Worm (Caenorhabditis elegans): ENCODE results near the gene D1046.2.
"Not testable (repeated sequence)": the region's sequence is repeated elsewhere in the genome, so short reads cannot be mapped to it uniquely, and the experiment has no call there.

The D1046.2 gene

ce11 chrIV:8964042-8964441 lies 38.2 kb upstream of the D1046.2 start:
- TF ChIP-seq rcor-1 (GFP tag; IDR thresholded peaks at IDR 0.05) (peak; percentile 42; the same call in 1 of the 2 replicates), let-526 (GFP tag; IDR thresholded peaks at IDR 0.05) (0 out of 2 replicates have a peak, but pooled peaks have one; percentile 31), nhr-120 (GFP tag; IDR thresholded peaks at IDR 0.05) (0 out of 2 replicates have a peak, but pooled peaks have one; percentile 77), nfyb-1 (GFP tag; IDR thresholded peaks at IDR 0.05) (peak; percentile 55; the same call in 1 of the 2 replicates), tbp1 (GFP tag; optimal IDR thresholded peaks at IDR 0.05) (peak; percentile 85), egl-18 (GFP tag; IDR thresholded peaks at IDR 0.05) (0 out of 2 replicates have a peak, but pooled peaks have one; percentile 17), madf-3 (GFP tag; IDR thresholded peaks at IDR 0.05) (peak; percentile 63; the same call in 1 of the 2 replicates), hmg-1.2 (GFP tag; IDR thresholded peaks at IDR 0.05) (peak; percentile 51), rpc-1 (tag; optimal IDR thresholded peaks at IDR 0.05) (peak; percentile 51), D2030.7 (GFP tag; IDR thresholded peaks at IDR 0.05) (peak; percentile 38; the same call in 1 of the 2 replicates), ceh-40 (GFP tag; IDR thresholded peaks at IDR 0.05) (peak; percentile 83), dox-1 (GFP tag; IDR thresholded peaks at IDR 0.05) (peak; percentile 69; the same call in 1 of the 2 replicates), ceh-58 (GFP tag; IDR thresholded peaks at IDR 0.05) (0 out of 2 replicates have a peak, but pooled peaks have one; percentile 53), attf-3 (GFP tag; conservative IDR thresholded peaks at IDR 0.05) (0 out of 2 replicates have a peak, but pooled peaks have one; percentile 13), ztf-28 (GFP tag; IDR thresholded peaks at IDR 0.05) (0 out of 2 replicates have a peak, but pooled peaks have one; percentile 40), B0261.1 (tag; optimal IDR thresholded peaks at IDR 0.05) (peak; percentile 57), C17E4.6 (GFP tag; IDR thresholded peaks at IDR 0.05) (peak; percentile 12; the same call in 1 of the 2 replicates), Y95B8A.8 (GFP tag; IDR thresholded peaks at IDR 0.05) (0 out of 2 replicates have a peak, but pooled peaks have one; percentile 22), cebp-1 (GFP tag; IDR thresholded peaks at IDR 0.05) (peak; percentile 63), cebp-2 (GFP tag; IDR thresholded peaks at IDR 0.05) (0 out of 2 replicates have a peak, but pooled peaks have one; percentile 9), egl-44 (GFP tag; IDR thresholded peaks at IDR 0.05) (peak; percentile 62), Y53G8AR.9 (GFP tag; conservative IDR thresholded peaks at IDR 0.05) (0 out of 2 replicates have a peak, but pooled peaks have one; percentile 34), ztf-25 (GFP tag; IDR thresholded peaks at IDR 0.05) (peak; percentile 79; the same call in 1 of the 2 replicates), lin-26 (GFP tag; IDR thresholded peaks at IDR 0.05) (peak; percentile 95), Y56A3A.18 (GFP tag; IDR thresholded peaks at IDR 0.05) (0 out of 2 replicates have a peak, but pooled peaks have one; percentile 33), ztf-6 (GFP tag; IDR thresholded peaks at IDR 0.05) (0 out of 2 replicates have a peak, but pooled peaks have one; percentile 11), aptf-3 (GFP tag; IDR thresholded peaks at IDR 0.05) (0 out of 2 replicates have a peak, but pooled peaks have one; percentile 60), ceh-91 (GFP tag; IDR thresholded peaks at IDR 0.05) (peak; percentile 36; the same call in 1 of the 2 replicates)
- not testable (repeated sequence) for TF ChIP-seq rpc-1 (optimal IDR thresholded peaks at IDR 0.05); cebp-1 (tag; optimal IDR thresholded peaks at IDR 0.05)

ce11 chrIV:8961109-8961508 lies 35.2 kb upstream of the D1046.2 start:
- peak; percentile 69 for TF ChIP-seq attf-3 (GFP tag; conservative IDR thresholded peaks at IDR 0.05)

ce11 chrIV:8956189-8956588 lies 30.3 kb upstream of the D1046.2 start, which contains the start of gene tpra-1:
tpra-1 (plus strand) TSS chrIV:8956489.
- no peak for TF ChIP-seq lin-54 (GFP tag; optimal IDR thresholded peaks at IDR 0.05)
- no peak for TF ChIP-seq unc-130 (GFP tag; optimal IDR thresholded peaks at IDR 0.05)
- no peak for TF ChIP-seq hmg-1.2 (GFP tag; IDR thresholded peaks at IDR 0.05)

ce11 chrIV:8954126-8954525 lies 28.3 kb upstream of the D1046.2 start:
- no peak for TF ChIP-seq F10E7.11 (tag; optimal IDR thresholded peaks at IDR 0.05)
- no peak for TF ChIP-seq ztf-28 (GFP tag; IDR thresholded peaks at IDR 0.05)
- no peak for TF ChIP-seq egrh-3 (GFP tag; IDR thresholded peaks at IDR 0.05)
- no peak for TF ChIP-seq cebp-1 (GFP tag; IDR thresholded peaks at IDR 0.05)
- TF ChIP-seq cebp-1 (tag; optimal IDR thresholded peaks at IDR 0.05): peak; percentile 74
- TF ChIP-seq F22D6.2 (tag; optimal IDR thresholded peaks at IDR 0.05): no peak
- peak; percentile 14 for TF ChIP-seq lin-40 (tag; optimal IDR thresholded peaks at IDR 0.05)
- TF ChIP-seq nfya-2 (GFP tag; IDR thresholded peaks at IDR 0.05): no peak
